Worm (Caenorhabditis elegans) whole organism, young adult: ENCODE results near the gene Y15E3A.3.

Experiments
- F10E7.11 ChIP-seq: sonication (generic microtip); optimal IDR thresholded peaks from 2 replicates; lab custom pipeline; 2017; ENCODE audit warnings: mild to moderate bottlenecking, missing genetic modification characterization, moderate library complexity, missing compliant biosample characterization
- F23B12.7 ChIP-seq: sonication (generic microtip); optimal IDR thresholded peaks from 2 replicates; lab custom pipeline; 2017; ENCODE audit warnings: missing genetic modification characterization, mild to moderate bottlenecking, missing compliant biosample characterization, antibody characterized with exemption, moderate library complexity; ENCODE audit not compliant: insufficient read depth
- F33H1.4 ChIP-seq: fragments of 200-800 bp; sonication (Bioruptor generic); IDR thresholded peaks from 2 replicates; pipeline ENCODE4 v1.3.6; 2022; ENCODE audit warnings: missing genetic modification reagents, missing genetic modification characterization, missing compliant biosample characterization
- F52B5.7 ChIP-seq: sonication (generic microtip); optimal IDR thresholded peaks from 2 replicates; lab custom pipeline; 2016; ENCODE audit warnings: mild to moderate bottlenecking, missing genetic modification characterization, missing compliant biosample characterization
- K11D2.4 ChIP-seq: fragments of 200-800 bp; sonication (Bioruptor generic); IDR thresholded peaks from 2 replicates; pipeline ENCODE4 v1.3.6; 2022; ENCODE audit warnings: missing genetic modification reagents, missing genetic modification characterization, missing compliant biosample characterization
- T07F8.4 ChIP-seq: sonication (generic microtip); optimal IDR thresholded peaks from 2 replicates; lab custom pipeline; 2016; ENCODE audit warnings: mild to moderate bottlenecking, missing genetic modification characterization, moderate library complexity, missing compliant biosample characterization
- Y53G8AR.9 ChIP-seq: fragments of 200-800 bp; sonication (Bioruptor generic); conservative IDR thresholded peaks from 2 replicates; pipeline ENCODE4 v1.3.6; 2022; ENCODE audit warnings: missing genetic modification reagents, missing genetic modification characterization, missing compliant biosample characterization
- Y67H2A.10 ChIP-seq: fragments of 200-800 bp; sonication (Bioruptor generic); conservative IDR thresholded peaks from 2 replicates; pipeline ENCODE4 v1.3.6; 2022; ENCODE audit warnings: missing genetic modification reagents, missing genetic modification characterization, missing compliant biosample characterization
- Y79H2A.3 ChIP-seq: fragments of 200-800 bp; sonication (Bioruptor generic); conservative IDR thresholded peaks from 2 replicates; pipeline ENCODE4 v1.3.6; 2022; ENCODE audit warnings: missing genetic modification reagents, missing genetic modification characterization, missing compliant biosample characterization
- aptf-3 ChIP-seq: fragments of 200-800 bp; sonication (Bioruptor generic); IDR thresholded peaks from 2 replicates; pipeline ENCODE4 v1.3.6; 2022; ENCODE audit warnings: missing genetic modification characterization, missing compliant biosample characterization
- atf-7 ChIP-seq: sonication (generic microtip); optimal IDR thresholded peaks from 2 replicates; lab custom pipeline; 2017; ENCODE audit warnings: mild to moderate bottlenecking, missing genetic modification characterization, missing compliant biosample characterization
- attf-5 ChIP-seq: fragments of 200-800 bp; sonication (Bioruptor generic); optimal IDR thresholded peaks from 2 replicates; lab custom pipeline; 2018; ENCODE audit warnings: mild to moderate bottlenecking, missing genetic modification characterization, missing compliant biosample characterization
- bed-1 ChIP-seq: fragments of 200-800 bp; sonication (Bioruptor generic); IDR thresholded peaks from 2 replicates; pipeline ENCODE4 v1.3.6; 2022; ENCODE audit warnings: missing genetic modification reagents, missing genetic modification characterization, missing compliant biosample characterization
- cebp-2 ChIP-seq: fragments of 200-800 bp; sonication (Bioruptor generic); IDR thresholded peaks from 2 replicates; pipeline ENCODE4 v1.3.6; 2022; ENCODE audit warnings: missing genetic modification characterization, missing compliant biosample characterization
- ceh-27 ChIP-seq: fragments of 200-800 bp; sonication (Bioruptor generic); optimal IDR thresholded peaks from 2 replicates; lab custom pipeline; 2018; ENCODE audit warnings: mild to moderate bottlenecking, missing genetic modification characterization, moderate library complexity, missing compliant biosample characterization
- chd-7 ChIP-seq: sonication (generic microtip); optimal IDR thresholded peaks from 2 replicates; lab custom pipeline; 2016; ENCODE audit warnings: mild to moderate bottlenecking, missing genetic modification characterization, moderate library complexity, missing compliant biosample characterization
- dox-1 ChIP-seq: fragments of 200-800 bp; sonication (Bioruptor generic); IDR thresholded peaks from 2 replicates; pipeline ENCODE4 v1.3.6; 2022; ENCODE audit warnings: missing genetic modification reagents, missing genetic modification characterization, missing compliant biosample characterization
- dpff-1 ChIP-seq: sonication (generic microtip); optimal IDR thresholded peaks from 2 replicates; lab custom pipeline; 2017; ENCODE audit warnings: mild to moderate bottlenecking, missing genetic modification characterization, missing compliant biosample characterization
- dpl-1 ChIP-seq: fragments of 150-350 bp; optimal IDR thresholded peaks from 2 replicates; lab custom pipeline; 2014; ENCODE audit warnings: missing biosample characterization, missing genetic modification reagents, missing genetic modification characterization
- egl-18 ChIP-seq: fragments of 200-800 bp; sonication (Bioruptor generic); IDR thresholded peaks from 2 replicates; pipeline ENCODE4 v1.3.6; 2022; ENCODE audit warnings: missing genetic modification reagents, missing genetic modification characterization, missing compliant biosample characterization
- hmg-1.2 ChIP-seq: fragments of 200-800 bp; sonication (Bioruptor generic); IDR thresholded peaks from 2 replicates; pipeline ENCODE4 v1.3.6; 2022; ENCODE audit warnings: missing genetic modification reagents, missing genetic modification characterization, missing compliant biosample characterization
- hrde-1 ChIP-seq: sonication (generic microtip); optimal IDR thresholded peaks from 2 replicates; lab custom pipeline; 2016; ENCODE audit warnings: missing genetic modification characterization, mild to moderate bottlenecking, missing compliant biosample characterization, moderate library complexity, missing genotype, missing genetic modification reagents, borderline replicate concordance
- lag-1 ChIP-seq: fragments of 200-800 bp; sonication (Bioruptor generic); IDR thresholded peaks from 2 replicates; pipeline ENCODE4 v1.3.6; 2022; ENCODE audit warnings: missing genetic modification reagents, missing genetic modification characterization, missing compliant biosample characterization
- let-607 ChIP-seq, 2 experiments: fragments of 200-800 bp in 1 of 2; sonication (Bioruptor generic) in 1 of 2; sonication (generic microtip) in 1 of 2; optimal IDR thresholded peaks; 2 replicates each; lab custom pipeline; 2016 to 2018; ENCODE audit warnings: mild to moderate bottlenecking in 2 of 2, missing compliant biosample characterization in 2 of 2, missing genetic modification characterization in 2 of 2, moderate library complexity in 2 of 2, missing genotype in 1 of 2
- lin-26 ChIP-seq: fragments of 200-800 bp; sonication (Bioruptor generic); IDR thresholded peaks from 2 replicates; pipeline ENCODE4 v1.3.6; 2022; ENCODE audit warnings: missing genetic modification reagents, missing genetic modification characterization, missing compliant biosample characterization
- lin-35 ChIP-seq, 3 experiments: fragments of 150-350 bp in 2 of 3; sonication (generic microtip) in 1 of 3; optimal IDR thresholded peaks; 2 replicates each; lab custom pipeline; 2014 to 2018; ENCODE audit warnings: missing biosample characterization in 3 of 3, missing genetic modification characterization in 3 of 3, missing genetic modification reagents in 3 of 3
- lir-1 ChIP-seq: fragments of 200-800 bp; sonication (Bioruptor generic); conservative IDR thresholded peaks from 2 replicates; pipeline ENCODE4 v1.3.6; 2022; ENCODE audit warnings: missing genetic modification reagents, missing genetic modification characterization, missing compliant biosample characterization
- lsl-1 ChIP-seq: fragments of 200-800 bp; sonication (Bioruptor generic); optimal IDR thresholded peaks from 2 replicates; lab custom pipeline; 2018; ENCODE audit warnings: mild to moderate bottlenecking, missing genetic modification characterization, moderate library complexity, missing compliant biosample characterization
- madf-3 ChIP-seq: fragments of 200-800 bp; sonication (Bioruptor generic); IDR thresholded peaks from 2 replicates; pipeline ENCODE4 v1.3.6; 2022; ENCODE audit warnings: missing genetic modification reagents, missing genetic modification characterization, missing compliant biosample characterization
- madf-8 ChIP-seq: fragments of 200-800 bp; sonication (Bioruptor generic); conservative IDR thresholded peaks from 2 replicates; pipeline ENCODE4 v1.3.6; 2022; ENCODE audit warnings: missing genetic modification reagents, missing genetic modification characterization, missing compliant biosample characterization
- mes-4 ChIP-seq: sonication (generic microtip); optimal IDR thresholded peaks from 2 replicates; lab custom pipeline; 2016; ENCODE audit warnings: missing genotype, missing genetic modification characterization, missing compliant biosample characterization
- mxl-1 ChIP-seq: sonication (generic microtip); optimal IDR thresholded peaks from 2 replicates; lab custom pipeline; 2016; ENCODE audit warnings: missing genetic modification characterization, missing compliant biosample characterization
- nfyb-1 ChIP-seq: fragments of 200-800 bp; sonication (Bioruptor generic); IDR thresholded peaks from 2 replicates; pipeline ENCODE4 v1.3.6; 2022; ENCODE audit warnings: missing genetic modification reagents, missing genetic modification characterization, missing compliant biosample characterization
- nhr-80 ChIP-seq: sonication (generic microtip); optimal IDR thresholded peaks from 2 replicates; lab custom pipeline; 2016; ENCODE audit warnings: missing genetic modification characterization, missing compliant biosample characterization
- nhr-90 ChIP-seq: sonication (generic microtip); optimal IDR thresholded peaks from 2 replicates; lab custom pipeline; 2016; ENCODE audit warnings: missing genotype, mild to moderate bottlenecking, missing genetic modification characterization, missing compliant biosample characterization
- pbrm-1 ChIP-seq: fragments of 200-800 bp; sonication (Bioruptor generic); IDR thresholded peaks from 2 replicates; pipeline ENCODE4 v1.3.6; 2022; ENCODE audit warnings: missing genetic modification reagents, missing genetic modification characterization, missing compliant biosample characterization
- sea-2 ChIP-seq: fragments of 200-800 bp; sonication (Bioruptor generic); IDR thresholded peaks from 2 replicates; pipeline ENCODE4 v1.3.6; 2022; ENCODE audit warnings: missing genetic modification characterization, missing compliant biosample characterization
- snpc-1.1 ChIP-seq: sonication (generic microtip); optimal IDR thresholded peaks from 2 replicates; lab custom pipeline; 2017; ENCODE audit warnings: missing genetic modification characterization, mild to moderate bottlenecking, missing compliant biosample characterization, antibody characterized with exemption, moderate library complexity, missing genotype, missing genetic modification reagents; ENCODE audit not compliant: insufficient read depth
- snpc-3.4 ChIP-seq: sonication (generic microtip); optimal IDR thresholded peaks from 2 replicates; lab custom pipeline; 2017; ENCODE audit warnings: missing genetic modification characterization, mild to moderate bottlenecking, missing compliant biosample characterization, antibody characterized with exemption, moderate library complexity, missing genotype, missing genetic modification reagents
- somi-1 ChIP-seq: fragments of 200-800 bp; sonication (Bioruptor generic); optimal IDR thresholded peaks from 2 replicates; lab custom pipeline; 2018; ENCODE audit warnings: mild to moderate bottlenecking, missing genetic modification characterization, missing compliant biosample characterization
- tbp1 ChIP-seq: fragments of 200-800 bp; sonication (Bioruptor generic); optimal IDR thresholded peaks from 2 replicates; lab custom pipeline; 2018; ENCODE audit warnings: mild to moderate bottlenecking, missing genetic modification characterization, missing compliant biosample characterization
- unc-130 ChIP-seq: sonication (generic microtip); optimal IDR thresholded peaks from 2 replicates; lab custom pipeline; 2016; ENCODE audit warnings: missing genetic modification reagents, missing genetic modification characterization, missing compliant biosample characterization
- zfh-2 ChIP-seq: fragments of 200-800 bp; sonication (Bioruptor generic); conservative IDR thresholded peaks from 2 replicates; pipeline ENCODE4 v1.3.6; 2022; ENCODE audit warnings: missing genetic modification reagents, missing genetic modification characterization, missing compliant biosample characterization
- zim-3 ChIP-seq: sonication (generic microtip); optimal IDR thresholded peaks from 2 replicates; lab custom pipeline; 2017; ENCODE audit warnings: mild to moderate bottlenecking, missing genetic modification characterization, moderate library complexity, missing compliant biosample characterization
- ztf-6 ChIP-seq: fragments of 200-800 bp; sonication (Bioruptor generic); IDR thresholded peaks from 2 replicates; pipeline ENCODE4 v1.3.6; 2022; ENCODE audit warnings: missing genetic modification reagents, missing genetic modification characterization, missing compliant biosample characterization

Gene Y15E3A.3

DNA sequence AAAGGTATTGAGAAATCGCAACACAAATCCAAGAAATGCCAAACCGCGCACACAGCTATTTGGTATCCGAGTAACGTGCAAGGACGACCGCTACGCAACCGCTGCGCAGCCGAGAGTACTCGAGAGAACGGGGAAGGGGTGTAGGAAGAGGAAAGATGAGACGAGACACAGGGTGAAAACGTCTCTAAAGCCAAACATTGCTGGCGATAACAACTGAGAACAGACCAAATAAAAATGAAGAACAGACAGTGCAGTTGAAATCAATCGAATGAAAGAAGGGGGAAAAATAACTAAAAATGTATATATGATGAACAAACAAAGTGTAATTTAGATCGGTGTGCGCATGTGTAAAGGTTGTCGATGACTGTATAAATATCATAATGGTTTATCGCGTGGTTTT lies 44.4 kb downstream of the Y15E3A.3 start:
- TF ChIP-seq ceh-27 (GFP tag; lab: Kevin White, UChicago) (peak; percentile 30), lir-1 (GFP tag; lab: Robert Waterston, UW) (no peak), sea-2 (GFP tag; lab: Robert Waterston, UW) (no peak), cebp-2 (GFP tag; lab: Robert Waterston, UW) (no peak), attf-5 (GFP tag; lab: Kevin White, UChicago) (peak; percentile 27), snpc-1.1 (tag; lab: Kevin White, UChicago) (no peak), zfh-2 (GFP tag; lab: Robert Waterston, UW) (peak; percentile 52; the same call in 1 of the 2 replicates), pbrm-1 (GFP tag; lab: Robert Waterston, UW) (no peak), lsl-1 (no peak), F23B12.7 (tag; lab: Kevin White, UChicago) (peak; percentile 47), tbp1 (GFP tag; lab: Kevin White, UChicago) (peak; percentile 25), madf-3 (GFP tag; lab: Robert Waterston, UW) (0 out of 2 replicates have a peak, but pooled peaks have one; percentile 17), atf-7 (tag; lab: Kevin White, UChicago) (no peak), nhr-80 (peak; percentile 70), dox-1 (0 out of 2 replicates have a peak, but pooled peaks have one; percentile 20), Y79H2A.3 (GFP tag; lab: Robert Waterston, UW) (no peak), madf-8 (no peak)
- TF ChIP-seq, all 124 proteins: peak for 8

DNA sequence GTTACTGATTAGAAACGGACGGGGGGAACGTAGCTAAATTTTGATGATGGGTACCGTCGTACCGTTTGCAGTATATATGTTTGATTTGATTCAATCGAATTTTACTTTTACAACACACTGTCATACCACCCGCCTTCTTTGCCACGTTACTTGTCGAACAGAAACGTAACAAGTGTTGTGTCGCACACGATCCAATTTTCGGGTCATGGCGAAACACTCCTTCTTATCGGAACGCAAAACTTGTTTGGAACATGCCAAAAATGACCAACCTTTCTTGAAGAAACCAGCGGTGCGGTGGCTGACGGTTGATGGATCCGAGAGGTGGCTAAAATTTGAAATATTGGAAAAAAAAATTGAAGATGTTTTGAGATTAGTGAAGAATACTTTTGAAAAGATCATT lies 45.3 kb downstream of the Y15E3A.3 start:
- TF ChIP-seq bed-1 (no peak), dpl-1 (GFP tag; lab: Kevin White, UChicago) (no peak), Y67H2A.10 (GFP tag; lab: Robert Waterston, UW) (no peak), lsl-1 (no peak), F10E7.11 (tag; lab: Kevin White, UChicago) (no peak), nfyb-1 (GFP tag; lab: Robert Waterston, UW) (no peak), snpc-1.1 (tag; lab: Kevin White, UChicago) (no peak), K11D2.4 (no peak), zim-3 (tag; lab: Kevin White, UChicago) (no peak), mes-4 (tag; lab: Kevin White, UChicago) (no peak), nhr-90 (no peak), ztf-6 (GFP tag; lab: Robert Waterston, UW) (no peak), snpc-3.4 (no peak), dpff-1 (tag; lab: Kevin White, UChicago) (no peak), lin-35 (GFP tag; optimal IDR thresholded peaks at IDR 0.05; lab: Kevin White, UChicago) (no peak), egl-18 (no peak), hrde-1 (tag; lab: Kevin White, UChicago) (no peak), unc-130 (GFP tag; lab: Kevin White, UChicago) (no peak)

DNA sequence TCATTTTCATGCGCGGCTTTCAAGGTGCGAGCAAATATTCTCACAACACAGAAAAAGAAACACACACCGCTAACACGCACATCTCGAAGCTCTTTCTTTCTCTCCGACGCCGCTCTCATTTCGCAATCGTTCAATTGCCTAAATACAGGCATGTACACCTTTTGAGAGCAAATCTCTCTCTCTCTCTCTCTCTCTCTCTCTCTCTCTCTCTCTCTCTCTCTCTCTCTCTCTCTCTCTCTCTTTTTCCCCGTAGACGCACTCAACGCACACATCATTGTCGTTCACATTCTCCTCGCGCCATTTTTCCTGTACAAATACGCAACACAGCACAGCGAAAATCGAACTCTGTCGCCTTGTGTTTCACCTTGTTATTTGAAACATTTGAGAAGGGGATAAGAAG lies 46.3 kb downstream of the Y15E3A.3 start:
- no peak for TF ChIP-seq F52B5.7
- TF ChIP-seq hmg-1.2 (GFP tag; lab: Robert Waterston, UW), result peak; percentile 32
- TF ChIP-seq pbrm-1 (GFP tag; lab: Robert Waterston, UW), result 0 out of 2 replicates have a peak, but pooled peaks have one; percentile 14
- TF ChIP-seq mxl-1, result no peak
- TF ChIP-seq lag-1 (GFP tag; lab: Robert Waterston, UW), result no peak
- no peak for TF ChIP-seq egl-18
- TF ChIP-seq F33H1.4, result no peak
- TF ChIP-seq zfh-2 (GFP tag; lab: Robert Waterston, UW), result peak; percentile 89
- peak; percentile 12 for TF ChIP-seq atf-7 (tag; lab: Kevin White, UChicago)
- no peak for TF ChIP-seq T07F8.4
- TF ChIP-seq ceh-27 (GFP tag; lab: Kevin White, UChicago), result peak; percentile 43
- TF ChIP-seq nhr-80, result peak; percentile 52
- 0 out of 2 replicates have a peak, but pooled peaks have one; percentile 41 for TF ChIP-seq lin-26
- TF ChIP-seq Y53G8AR.9 (GFP tag; lab: Robert Waterston, UW), result 0 out of 2 replicates have a peak, but pooled peaks have one; percentile 23
- TF ChIP-seq chd-7, result no peak
- TF ChIP-seq aptf-3 (GFP tag; lab: Robert Waterston, UW), result no peak
- peak; percentile 43 for TF ChIP-seq attf-5 (GFP tag; lab: Kevin White, UChicago)
- TF ChIP-seq dpl-1 (GFP tag; lab: Kevin White, UChicago), result no peak
- TF ChIP-seq let-607 (tag; optimal IDR thresholded peaks at IDR 0.05; lab: Kevin White, UChicago), result no peak
- TF ChIP-seq somi-1 (GFP tag; lab: Kevin White, UChicago), result no peak
